Fruit fly (Drosophila melanogaster) whole organism, embryonic: Measurements from ENCODE around the gene mfas.
A peak's percentile ranks its signal among the peaks of the same experiment; 100 is the strongest.

Experiments
- Blimp-1 ChIP-seq: fragments of 200-800 bp; sonication (Bioruptor generic); optimal IDR thresholded peaks from 3 replicates; lab custom pipeline; 2018; ENCODE audit warnings: missing biosample characterization, missing genetic modification characterization, mild to moderate bottlenecking, moderate library complexity, missing genetic modification reagents
- CG10431 ChIP-seq: fragments of 200-800 bp; sonication (Bioruptor generic); optimal IDR thresholded peaks from 3 replicates; lab custom pipeline; 2018; ENCODE audit warnings: missing biosample characterization, mild to moderate bottlenecking, missing genetic modification characterization
- CG1603 ChIP-seq: fragments of 200-800 bp; sonication (Bioruptor generic); optimal IDR thresholded peaks from 2 replicates; lab custom pipeline; 2019; ENCODE audit warnings: missing biosample characterization, mild to moderate bottlenecking, missing genetic modification characterization, moderate library complexity
- Dip3 ChIP-seq: fragments of 200-800 bp; sonication (Bioruptor generic); optimal IDR thresholded peaks from 3 replicates; lab custom pipeline; 2016; ENCODE audit warnings: missing biosample characterization, missing genetic modification characterization
- Max ChIP-seq: fragments of 200-800 bp; sonication (Bioruptor generic); optimal IDR thresholded peaks from 2 replicates; lab custom pipeline; 2016; ENCODE audit warnings: missing biosample characterization, mild to moderate bottlenecking, missing genetic modification characterization
- br ChIP-seq: fragments of >200 bp; optimal IDR thresholded peaks from 2 replicates; lab custom pipeline; 2017
- chn ChIP-seq: fragments of 200-800 bp; sonication (Bioruptor generic); optimal IDR thresholded peaks from 2 replicates; lab custom pipeline; 2016; ENCODE audit warnings: missing biosample characterization, missing genetic modification characterization
- emc ChIP-seq: fragments of 200-800 bp; sonication (Bioruptor generic); optimal IDR thresholded peaks from 2 replicates; lab custom pipeline; 2016; ENCODE audit warnings: missing biosample characterization, missing genetic modification characterization
- klu ChIP-seq: fragments of 200-800 bp; sonication (Bioruptor generic); IDR thresholded peaks from 2 replicates; pipeline ENCODE4 v1.3.6; 2022; ENCODE audit warnings: missing biosample characterization, missing genetic modification characterization
- pan ChIP-seq, 4 experiments: fragments of >200 bp in 3 of 4; fragments of 200-800 bp in 1 of 4; sonication (Bioruptor generic) in 1 of 4; optimal IDR thresholded peaks in 3 of 4; IDR thresholded peaks in 1 of 4; 2 replicates each; pipeline versions ENCODE4 v1.3.6 to Lab custom; 2017 to 2022; ENCODE audit warnings: missing biosample characterization in 2 of 4, missing genetic modification characterization in 2 of 4, mixed read lengths in 1 of 4

DNA sequence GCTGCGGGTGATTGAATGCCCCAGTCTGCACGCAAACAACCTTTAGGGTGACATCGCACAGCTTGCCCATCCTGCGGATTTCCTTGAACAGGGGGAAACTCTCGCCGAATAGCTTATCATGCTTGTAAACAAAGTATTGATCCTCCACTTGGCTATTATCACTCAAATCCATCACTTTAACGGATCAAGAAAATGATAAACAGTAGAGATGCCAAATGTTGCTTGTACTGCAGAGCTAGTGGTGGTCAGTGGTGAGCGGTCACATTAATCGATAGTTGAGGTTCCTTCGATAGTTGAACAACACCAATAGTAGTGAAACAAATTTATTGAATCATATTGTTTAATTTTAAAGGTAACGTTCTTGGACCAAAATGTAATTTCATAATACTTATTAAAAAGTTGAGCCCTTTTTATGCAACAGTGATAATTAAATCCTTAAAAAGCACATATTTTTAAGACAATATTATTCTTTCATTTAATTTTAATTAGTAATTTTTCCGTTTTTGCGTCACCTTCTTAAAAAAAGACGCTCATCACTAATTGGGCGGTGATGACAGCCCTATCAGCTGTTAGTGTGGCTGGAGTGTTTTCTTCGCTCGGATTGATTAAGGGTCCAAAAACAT, 17.2 kb upstream of the mfas start, which contains the start of the genes KLHL18 and GCC185:
- TF ChIP-seq Dip3 (GFP tag; lab: Kevin White, UChicago) (peak; percentile 66), emc (no peak), CG1603 (no peak), CG10431 (no peak), Max (peak; percentile 78), Blimp-1 (GFP tag; lab: Kevin White, UChicago) (peak; percentile 55), pan (optimal IDR thresholded peaks at IDR 0.05; lab: Kevin White, UChicago) (no peak), pan (GFP tag; optimal IDR thresholded peaks at IDR 0.05 in 1 of 2, IDR thresholded peaks at IDR 0.05 in 1 of 2) (peak in 1 of 2 experiments; percentile 59), chn (GFP tag; lab: Kevin White, UChicago) (peak; percentile 58), br (no peak), klu (GFP tag; lab: Robert Waterston, UW) (peak; percentile 76; the same call in 1 of the 2 replicates)
